Fruit fly (Drosophila melanogaster) whole organism, adult: Measurements from ENCODE around the gene Cox11.

Experiments used
- CG1620 ChIP-seq: fragments of 200-800 bp; sonication (Bioruptor generic); optimal IDR thresholded peaks from 2 replicates; lab custom pipeline; 2016; ENCODE audit warnings: missing biosample characterization, missing genetic modification characterization
- CG33017 ChIP-seq: fragments of 200-800 bp; sonication (Bioruptor generic); optimal IDR thresholded peaks from 2 replicates; lab custom pipeline; 2018; ENCODE audit warnings: missing biosample characterization, mild to moderate bottlenecking, missing genetic modification characterization, moderate library complexity
- CG5204 ChIP-seq: fragments of 200-800 bp; sonication (Bioruptor generic); optimal IDR thresholded peaks from 2 replicates; lab custom pipeline; 2016; ENCODE audit warnings: missing biosample characterization, missing genetic modification characterization
- CG7101 ChIP-seq: fragments of 200-800 bp; sonication (Bioruptor generic); optimal IDR thresholded peaks from 2 replicates; lab custom pipeline; 2018; ENCODE audit warnings: missing biosample characterization, mild to moderate bottlenecking, missing genetic modification characterization, moderate library complexity
- Clk ChIP-seq: fragments of 200-800 bp; sonication (Bioruptor generic); optimal IDR thresholded peaks from 2 replicates; lab custom pipeline; 2017; ENCODE audit warnings: missing biosample characterization, missing genetic modification characterization
- pad ChIP-seq: fragments of 200-800 bp; sonication (Bioruptor generic); optimal IDR thresholded peaks from 3 replicates; lab custom pipeline; 2017; ENCODE audit warnings: missing biosample characterization, missing genetic modification characterization, mild to moderate bottlenecking, moderate library complexity, missing genetic modification reagents

DNA sequence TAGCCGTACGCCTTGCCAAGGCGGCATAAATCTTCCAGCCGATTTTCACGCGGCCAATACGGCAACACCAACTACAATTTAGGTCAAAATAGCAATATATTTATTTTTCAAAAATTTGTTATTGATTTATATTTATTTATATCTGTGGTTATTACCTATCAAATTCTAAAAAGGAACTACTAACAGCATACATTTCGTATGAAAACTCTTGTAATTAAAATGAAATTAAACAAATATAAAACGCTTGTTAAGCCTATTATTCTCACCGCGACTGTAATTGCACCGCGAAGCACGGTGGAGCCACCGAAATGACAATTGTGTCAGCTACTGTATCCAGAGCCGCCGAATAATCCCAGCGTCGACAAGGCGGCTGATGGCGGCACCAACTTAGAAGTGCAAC lies 27.3 kb upstream of the Cox11 start:
- TF ChIP-seq Clk (GFP tag; lab: Kevin White, UChicago) (no peak), CG33017 (tag; lab: Kevin White, UChicago) (no peak), CG7101 (tag; lab: Kevin White, UChicago) (no peak), CG5204 (GFP tag; lab: Kevin White, UChicago) (no peak), pad (no peak), CG1620 (no peak)
